Worm (Caenorhabditis elegans) whole organism, young adult: ENCODE results near the gene B0198.2.

ENCODE experiments used
- B0035.1 ChIP-seq: sonication (generic microtip); optimal IDR thresholded peaks from 2 replicates; lab custom pipeline; 2016; ENCODE audit warnings: missing genetic modification characterization, mild to moderate bottlenecking, missing compliant biosample characterization, missing genotype, missing genetic modification reagents
- F52B5.7 ChIP-seq: sonication (generic microtip); optimal IDR thresholded peaks from 2 replicates; lab custom pipeline; 2016; ENCODE audit warnings: mild to moderate bottlenecking, missing genetic modification characterization, missing compliant biosample characterization
- athp-1 ChIP-seq: sonication (generic microtip); optimal IDR thresholded peaks from 2 replicates; lab custom pipeline; 2017; ENCODE audit warnings: mild to moderate bottlenecking, missing genetic modification characterization, missing compliant biosample characterization
- cebp-2 ChIP-seq: fragments of 200-800 bp; sonication (Bioruptor generic); IDR thresholded peaks from 2 replicates; pipeline ENCODE4 v1.3.6; 2022; ENCODE audit warnings: missing genetic modification characterization, missing compliant biosample characterization
- ceh-27 ChIP-seq: fragments of 200-800 bp; sonication (Bioruptor generic); optimal IDR thresholded peaks from 2 replicates; lab custom pipeline; 2018; ENCODE audit warnings: mild to moderate bottlenecking, missing genetic modification characterization, moderate library complexity, missing compliant biosample characterization
- dox-1 ChIP-seq: fragments of 200-800 bp; sonication (Bioruptor generic); IDR thresholded peaks from 2 replicates; pipeline ENCODE4 v1.3.6; 2022; ENCODE audit warnings: missing genetic modification reagents, missing genetic modification characterization, missing compliant biosample characterization
- dpl-1 ChIP-seq: fragments of 150-350 bp; optimal IDR thresholded peaks from 2 replicates; lab custom pipeline; 2014; ENCODE audit warnings: missing biosample characterization, missing genetic modification reagents, missing genetic modification characterization
- gei-17 ChIP-seq: fragments of 200-800 bp; sonication (Bioruptor generic); optimal IDR thresholded peaks from 2 replicates; lab custom pipeline; 2018; ENCODE audit warnings: mild to moderate bottlenecking, missing genetic modification characterization, missing compliant biosample characterization
- lin-40 ChIP-seq: sonication (generic microtip); optimal IDR thresholded peaks from 2 replicates; lab custom pipeline; 2016; ENCODE audit warnings: missing genetic modification characterization, mild to moderate bottlenecking, missing compliant biosample characterization, missing genotype, missing genetic modification reagents
- pha-4 ChIP-seq: fragments of 150-350 bp; sonication (generic microtip); optimal IDR thresholded peaks from 2 replicates; lab custom pipeline; 2014; ENCODE audit warnings: missing biosample characterization, missing genetic modification reagents, missing genetic modification characterization
- snpc-1.3 ChIP-seq: sonication (generic microtip); optimal IDR thresholded peaks from 2 replicates; lab custom pipeline; 2017; ENCODE audit warnings: missing genetic modification characterization, mild to moderate bottlenecking, missing compliant biosample characterization, antibody characterized with exemption, moderate library complexity, missing genotype, missing genetic modification reagents; ENCODE audit not compliant: insufficient read depth
- unc-130 ChIP-seq: sonication (generic microtip); optimal IDR thresholded peaks from 2 replicates; lab custom pipeline; 2016; ENCODE audit warnings: missing genetic modification reagents, missing genetic modification characterization, missing compliant biosample characterization
- unc-62 ChIP-seq: fragments of 150-350 bp; optimal IDR thresholded peaks from 2 replicates; lab custom pipeline; 2014; ENCODE audit warnings: missing biosample characterization, missing genetic modification reagents, missing genetic modification characterization
- zfh-2 ChIP-seq: fragments of 200-800 bp; sonication (Bioruptor generic); conservative IDR thresholded peaks from 2 replicates; pipeline ENCODE4 v1.3.6; 2022; ENCODE audit warnings: missing genetic modification reagents, missing genetic modification characterization, missing compliant biosample characterization

DNA sequence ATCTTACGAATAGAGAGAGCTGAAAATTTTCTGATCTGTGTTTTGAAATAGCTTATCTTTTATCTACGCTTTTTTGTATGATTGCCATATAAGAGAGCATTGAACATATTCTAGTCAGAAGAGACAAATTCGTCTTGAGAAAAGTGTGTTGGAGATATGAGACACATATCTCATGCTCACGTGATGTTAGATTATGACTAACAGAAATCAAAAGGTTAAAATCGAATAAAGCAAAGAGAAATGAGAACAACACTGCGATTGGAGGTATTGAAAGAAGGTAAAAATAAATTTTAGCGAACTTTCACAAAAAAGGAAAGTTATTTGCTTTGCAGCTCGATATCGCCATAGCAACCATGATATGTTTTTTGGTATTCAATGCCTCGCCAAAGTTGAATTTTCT is 43.5 kb upstream of the B0198.2 start, which contains the start of gene nhr-167:
- TF ChIP-seq B0035.1 (tag; lab: Kevin White, UChicago) (no peak), lin-40 (tag; lab: Kevin White, UChicago) (no peak), cebp-2 (GFP tag; lab: Robert Waterston, UW) (no peak), dpl-1 (GFP tag; lab: Kevin White, UChicago) (no peak), unc-62 (GFP tag; lab: Kevin White, UChicago) (no peak), F52B5.7 (no peak), pha-4 (tag; lab: Kevin White, UChicago) (no peak), dox-1 (GFP tag; lab: Robert Waterston, UW) (no peak), athp-1 (tag; lab: Kevin White, UChicago) (no peak), zfh-2 (GFP tag; lab: Robert Waterston, UW) (no peak), snpc-1.3 (tag; lab: Kevin White, UChicago) (no peak), ceh-27 (no peak), unc-130 (no peak), gei-17 (GFP tag; lab: Kevin White, UChicago) (no peak)
